Fruit fly (Drosophila melanogaster): ENCODE measurements around the gene GAPsec.

Gene GAPsec

dm6 chr3L:8584086-8584485 lies 39.6 kb downstream of the GAPsec start:
- TF ChIP-seq OdsH (GFP tag; optimal IDR thresholded peaks at IDR 0.05) (no peak), CG32264 (GFP tag; optimal IDR thresholded peaks at IDR 0.05) (no peak), rgr (GFP tag; optimal IDR thresholded peaks at IDR 0.05) (peak; percentile 3), Hr83 (GFP tag; optimal IDR thresholded peaks at IDR 0.05; ENCODE audit: poor library complexity, severe bottlenecking) (peak; percentile 47), Hr78 (GFP tag; optimal IDR thresholded peaks at IDR 0.05) (no peak), fru (GFP tag; optimal IDR thresholded peaks at IDR 0.05) (no peak)

dm6 chr3L:8582105-8582707 lies 41.5 kb downstream of the GAPsec start:
- TF ChIP-seq br (GFP tag; optimal IDR thresholded peaks at IDR 0.05) (no peak), OdsH (GFP tag; optimal IDR thresholded peaks at IDR 0.05) (no peak), Abd-B (GFP tag; optimal IDR thresholded peaks at IDR 0.05) (no peak), Hr78 (GFP tag; optimal IDR thresholded peaks at IDR 0.05) (no peak), psq (GFP tag; optimal IDR thresholded peaks at IDR 0.05) (no peak), Dfd (GFP tag; optimal IDR thresholded peaks at IDR 0.05) (no peak), sv (GFP tag; optimal IDR thresholded peaks at IDR 0.05) (no peak), sage (GFP tag; optimal IDR thresholded peaks at IDR 0.05) (no peak), CrebA (GFP tag; optimal IDR thresholded peaks at IDR 0.05; ENCODE audit: borderline replicate concordance) (no peak), CG9705 (GFP tag; optimal IDR thresholded peaks at IDR 0.05) (no peak), Vsx2 (GFP tag; optimal IDR thresholded peaks at IDR 0.05; ENCODE audit: partially characterized antibody) (no peak), Sp1 (GFP tag; optimal IDR thresholded peaks at IDR 0.05) (no peak), GATAd (GFP tag; optimal IDR thresholded peaks at IDR 0.05) (no peak), h (GFP tag; optimal IDR thresholded peaks at IDR 0.05) (no peak)

- peak; percentile 55 for TF ChIP-seq CrebA (GFP tag; optimal IDR thresholded peaks at IDR 0.05; ENCODE audit: borderline replicate concordance)
- TF ChIP-seq foxo (GFP tag; optimal IDR thresholded peaks at IDR 0.05): no peak
- TF ChIP-seq Vsx2 (GFP tag; optimal IDR thresholded peaks at IDR 0.05; ENCODE audit: partially characterized antibody): peak; percentile 32
- TF ChIP-seq dsf (GFP tag; optimal IDR thresholded peaks at IDR 0.05; ENCODE audit: borderline replicate concordance): no peak
- no peak for TF ChIP-seq pan (optimal IDR thresholded peaks at IDR 0.05)
- TF ChIP-seq CG32264 (GFP tag; optimal IDR thresholded peaks at IDR 0.05): no peak
- peak; percentile 45 for TF ChIP-seq br (GFP tag; optimal IDR thresholded peaks at IDR 0.05)
- no peak for TF ChIP-seq fru (GFP tag; optimal IDR thresholded peaks at IDR 0.05)
- TF ChIP-seq ey (GFP tag; optimal IDR thresholded peaks at IDR 0.05): no peak
- TF ChIP-seq Dif (GFP tag; optimal IDR thresholded peaks at IDR 0.05; ENCODE audit: partially characterized antibody): no peak
- no peak for TF ChIP-seq dmrt93B (GFP tag; optimal IDR thresholded peaks at IDR 0.05)
- no peak for TF ChIP-seq HLH106 (tag; optimal IDR thresholded peaks at IDR 0.05)
- TF ChIP-seq woc (GFP tag; optimal IDR thresholded peaks at IDR 0.05): no peak
- TF ChIP-seq N (GFP tag; optimal IDR thresholded peaks at IDR 0.05): no peak
- TF ChIP-seq Sp1 (GFP tag; optimal IDR thresholded peaks at IDR 0.05): no peak
These were observed 42.9 kb downstream of the GAPsec start for dm6 chr3L:8580780-8581179.

- TF ChIP-seq usp (GFP tag; optimal IDR thresholded peaks at IDR 0.05): no peak
- no peak for TF ChIP-seq Myc (optimal IDR thresholded peaks at IDR 0.05)
- no peak for TF ChIP-seq dmrt93B (GFP tag; optimal IDR thresholded peaks at IDR 0.05)
- no peak for TF ChIP-seq Hr78 (GFP tag; optimal IDR thresholded peaks at IDR 0.05)
- no peak for TF ChIP-seq Hnf4 (GFP tag; optimal IDR thresholded peaks at IDR 0.05)
- no peak for TF ChIP-seq Abd-B (GFP tag; optimal IDR thresholded peaks at IDR 0.05)
- TF ChIP-seq pan (optimal IDR thresholded peaks at IDR 0.05): no peak
- TF ChIP-seq Dif (GFP tag; optimal IDR thresholded peaks at IDR 0.05; ENCODE audit: partially characterized antibody): no peak
- no peak for TF ChIP-seq woc (GFP tag; optimal IDR thresholded peaks at IDR 0.05)
- TF ChIP-seq psq (GFP tag; optimal IDR thresholded peaks at IDR 0.05): no peak
- TF ChIP-seq h (GFP tag; optimal IDR thresholded peaks at IDR 0.05): no peak
- no peak for TF ChIP-seq sv (GFP tag; optimal IDR thresholded peaks at IDR 0.05)
- no peak for TF ChIP-seq sage (GFP tag; optimal IDR thresholded peaks at IDR 0.05)
These were observed 44.2 kb downstream of the GAPsec start for dm6 chr3L:8579513-8579912.

- no peak for TF ChIP-seq fru (GFP tag; optimal IDR thresholded peaks at IDR 0.05)
- no peak for TF ChIP-seq Myc (optimal IDR thresholded peaks at IDR 0.05)
- TF ChIP-seq tai (GFP tag; optimal IDR thresholded peaks at IDR 0.05): no peak
- TF ChIP-seq h (GFP tag; optimal IDR thresholded peaks at IDR 0.05): peak; percentile 22
- no peak for TF ChIP-seq GATAd (GFP tag; optimal IDR thresholded peaks at IDR 0.05)
- TF ChIP-seq Hr78 (GFP tag; optimal IDR thresholded peaks at IDR 0.05): no peak
- no peak for TF ChIP-seq sv (GFP tag; optimal IDR thresholded peaks at IDR 0.05)
- no peak for TF ChIP-seq ey (GFP tag; optimal IDR thresholded peaks at IDR 0.05)
These were observed 45.2 kb downstream of the GAPsec start for dm6 chr3L:8578470-8578869.

All from whole organism, wandering third instar larva.